Fruit fly (Drosophila melanogaster): Measurements from ENCODE around the gene CG10252.

dm6 chr3R:23685955-23686354 lies 10.1 kb downstream of the CG10252 start, which contains the start of gene SPE:
- TF ChIP-seq Blimp-1 (GFP tag; optimal IDR thresholded peaks at IDR 0.05) (no peak), CG6276 (GFP tag; optimal IDR thresholded peaks at IDR 0.05) (no peak)
